Worm (Caenorhabditis elegans) whole organism, L1 larva: ENCODE results near the gene Y62E10A.13.

ENCODE experiments used
- C34B4.2 ChIP-seq: sonication (generic microtip); optimal IDR thresholded peaks from 2 replicates; lab custom pipeline; 2017; ENCODE audit warnings: mild to moderate bottlenecking, missing genetic modification characterization, missing compliant biosample characterization
- F16B12.6 ChIP-seq: fragments of 150-350 bp; optimal IDR thresholded peaks from 2 replicates; lab custom pipeline; 2014; ENCODE audit warnings: missing biosample characterization, missing genetic modification characterization
- aha-1 ChIP-seq: fragments of 150-350 bp; optimal IDR thresholded peaks from 2 replicates; lab custom pipeline; 2014; ENCODE audit warnings: missing biosample characterization, missing genetic modification characterization
- aly-2 ChIP-seq: fragments of 150-350 bp; optimal IDR thresholded peaks from 2 replicates; lab custom pipeline; 2014; ENCODE audit warnings: missing biosample characterization, missing genetic modification characterization
- ceh-63 ChIP-seq: fragments of 200-800 bp; sonication (Bioruptor generic); optimal IDR thresholded peaks from 2 replicates; lab custom pipeline; 2018; ENCODE audit warnings: mild to moderate bottlenecking, missing genetic modification characterization, missing compliant biosample characterization
- ceh-82 ChIP-seq, 3 experiments: fragments of 150-350 bp in 1 of 3; sonication (generic microtip) in 2 of 3; optimal IDR thresholded peaks; 2 replicates each; lab custom pipeline; 2014 to 2017; ENCODE audit warnings: missing biosample characterization in 3 of 3, missing genetic modification characterization in 3 of 3
- dsc-1 ChIP-seq: sonication (generic microtip); optimal IDR thresholded peaks from 2 replicates; lab custom pipeline; 2016; ENCODE audit warnings: mild to moderate bottlenecking, missing genetic modification characterization, missing compliant biosample characterization
- efl-1 ChIP-seq, 4 experiments: fragments of 150-350 bp; optimal IDR thresholded peaks in 3 of 4; peaks in 1 of 4; 1 replicate in 1 of 4; 2 replicates in 3 of 4; lab custom pipeline; 2014; ENCODE audit warnings: missing biosample characterization in 2 of 4, missing genetic modification characterization in 2 of 4, missing genetic modification reagents in 2 of 4
- egl-27 ChIP-seq, 2 experiments: fragments of 150-350 bp in 1 of 2; sonication (generic microtip); optimal IDR thresholded peaks; 3 replicates each; lab custom pipeline; 2017 to 2018; ENCODE audit warnings: missing biosample characterization in 2 of 2, missing genetic modification characterization in 2 of 2, missing genetic modification reagents in 2 of 2
- elt-2 ChIP-seq: sonication (generic microtip); optimal IDR thresholded peaks from 2 replicates; lab custom pipeline; 2016; ENCODE audit warnings: missing genetic modification characterization, mild to moderate bottlenecking, inconsistent platforms, missing compliant biosample characterization, missing genetic modification reagents
- ets-5 ChIP-seq: fragments of 200-800 bp; sonication (Bioruptor generic); IDR thresholded peaks from 2 replicates; pipeline ENCODE4 v1.3.6; 2022; ENCODE audit warnings: missing genetic modification characterization, missing compliant biosample characterization
- fkh-10 ChIP-seq: sonication (generic microtip); optimal IDR thresholded peaks from 2 replicates; lab custom pipeline; 2017; ENCODE audit warnings: missing biosample characterization, missing genetic modification reagents, missing genetic modification characterization
- fos-1 ChIP-seq: fragments of 150-350 bp; optimal IDR thresholded peaks from 2 replicates; lab custom pipeline; 2014; ENCODE audit warnings: missing biosample characterization, missing genetic modification characterization
- irx-1 ChIP-seq: sonication (generic microtip); optimal IDR thresholded peaks from 2 replicates; lab custom pipeline; 2016; ENCODE audit warnings: missing genetic modification characterization, missing compliant biosample characterization
- lin-14 ChIP-seq: fragments of 200-800 bp; sonication (Bioruptor generic); optimal IDR thresholded peaks from 2 replicates; lab custom pipeline; 2018; ENCODE audit warnings: mild to moderate bottlenecking, missing genetic modification characterization, moderate library complexity, missing compliant biosample characterization
- lin-15B ChIP-seq: fragments of 150-350 bp; sonication (generic microtip); optimal IDR thresholded peaks from 3 replicates; lab custom pipeline; 2014; ENCODE audit warnings: missing biosample characterization, missing genetic modification characterization
- lir-3 ChIP-seq: sonication (generic microtip); optimal IDR thresholded peaks from 2 replicates; lab custom pipeline; 2016; ENCODE audit warnings: mild to moderate bottlenecking, missing genetic modification characterization, moderate library complexity, missing compliant biosample characterization; ENCODE audit not compliant: poor library complexity
- mab-9 ChIP-seq: fragments of 200-800 bp; sonication (Bioruptor generic); IDR thresholded peaks from 2 replicates; pipeline ENCODE4 v1.3.6; 2022; ENCODE audit warnings: missing genetic modification reagents, missing genetic modification characterization, missing compliant biosample characterization
- mdl-1 ChIP-seq, 2 experiments: fragments of 150-350 bp; optimal IDR thresholded peaks; 2 replicates each; lab custom pipeline; 2014 to 2017; ENCODE audit warnings: missing biosample characterization in 2 of 2, missing genetic modification characterization in 2 of 2, inconsistent platforms in 1 of 2
- mef-2 ChIP-seq: fragments of 150-350 bp; optimal IDR thresholded peaks from 2 replicates; lab custom pipeline; 2014; ENCODE audit warnings: missing biosample characterization, missing genetic modification characterization
- nhr-11 ChIP-seq: fragments of 150-350 bp; optimal IDR thresholded peaks from 2 replicates; lab custom pipeline; 2014; ENCODE audit warnings: missing biosample characterization, missing genetic modification characterization
- nhr-19 ChIP-seq: fragments of 200-800 bp; sonication (Bioruptor generic); conservative IDR thresholded peaks from 2 replicates; pipeline ENCODE4 v1.3.6; 2022; ENCODE audit warnings: missing genetic modification characterization, missing compliant biosample characterization
- nhr-20 ChIP-seq: sonication (generic microtip); optimal IDR thresholded peaks from 2 replicates; lab custom pipeline; 2016; ENCODE audit warnings: mild to moderate bottlenecking, missing genetic modification characterization, missing compliant biosample characterization
- nhr-71 ChIP-seq: sonication (generic microtip); optimal IDR thresholded peaks from 2 replicates; lab custom pipeline; 2016; ENCODE audit warnings: mild to moderate bottlenecking, missing genetic modification characterization, moderate library complexity, missing compliant biosample characterization
- nhr-76 ChIP-seq: sonication (generic microtip); optimal IDR thresholded peaks from 2 replicates; lab custom pipeline; 2017; ENCODE audit warnings: missing biosample characterization, missing genetic modification characterization
- nhr-77 ChIP-seq: fragments of 150-350 bp; optimal IDR thresholded peaks from 2 replicates; lab custom pipeline; 2014; ENCODE audit warnings: missing biosample characterization, missing genetic modification characterization
- nhr-84 ChIP-seq: sonication (generic microtip); optimal IDR thresholded peaks from 2 replicates; lab custom pipeline; 2017; ENCODE audit warnings: missing biosample characterization, missing genetic modification characterization
- nhr-90 ChIP-seq: sonication (generic microtip); optimal IDR thresholded peaks from 2 replicates; lab custom pipeline; 2016; ENCODE audit warnings: mild to moderate bottlenecking, missing genetic modification characterization, missing compliant biosample characterization; ENCODE audit not compliant: poor library complexity
- pag-3 ChIP-seq: sonication (generic microtip); optimal IDR thresholded peaks from 2 replicates; lab custom pipeline; 2017; ENCODE audit warnings: missing genetic modification characterization, mild to moderate bottlenecking, missing compliant biosample characterization, antibody characterized with exemption, borderline replicate concordance; ENCODE audit not compliant: insufficient read depth
- pqm-1 ChIP-seq: sonication (generic microtip); optimal IDR thresholded peaks from 3 replicates; lab custom pipeline; 2017; ENCODE audit warnings: missing biosample characterization, missing genetic modification characterization
- skn-1 ChIP-seq: fragments of 150-350 bp; optimal IDR thresholded peaks from 2 replicates; lab custom pipeline; 2014; ENCODE audit warnings: missing biosample characterization, missing genetic modification characterization
- snpc-4 ChIP-seq: fragments of 150-350 bp; optimal IDR thresholded peaks from 2 replicates; lab custom pipeline; 2014; ENCODE audit warnings: missing biosample characterization, missing genetic modification characterization
- snu-23 ChIP-seq: sonication (generic microtip); optimal IDR thresholded peaks from 2 replicates; lab custom pipeline; 2016; ENCODE audit warnings: missing genetic modification characterization, missing compliant biosample characterization
- sptf-1 ChIP-seq: fragments of 150-350 bp; optimal IDR thresholded peaks from 2 replicates; lab custom pipeline; 2014; ENCODE audit warnings: missing biosample characterization, missing genetic modification characterization
- sup-37 ChIP-seq: fragments of 200-800 bp; sonication (Bioruptor generic); optimal IDR thresholded peaks from 2 replicates; lab custom pipeline; 2018; ENCODE audit warnings: mild to moderate bottlenecking, missing genetic modification characterization, missing compliant biosample characterization
- unc-130 ChIP-seq: fragments of 150-350 bp; optimal IDR thresholded peaks from 2 replicates; lab custom pipeline; 2017; ENCODE audit warnings: missing biosample characterization, missing genetic modification characterization, inconsistent platforms
- unc-98 ChIP-seq: fragments of 200-800 bp; sonication (Bioruptor generic); IDR thresholded peaks from 2 replicates; pipeline ENCODE4 v1.3.6; 2022; ENCODE audit warnings: missing genetic modification characterization, missing compliant biosample characterization
- vab-15 ChIP-seq: sonication (generic microtip); optimal IDR thresholded peaks from 2 replicates; lab custom pipeline; 2017; ENCODE audit warnings: missing genotype, mild to moderate bottlenecking, missing genetic modification characterization, missing compliant biosample characterization
- xbp-1 ChIP-seq: sonication (generic microtip); optimal IDR thresholded peaks from 2 replicates; lab custom pipeline; 2016; ENCODE audit warnings: missing genetic modification characterization, missing compliant biosample characterization
- zag-1 ChIP-seq: fragments of 150-350 bp; optimal IDR thresholded peaks from 2 replicates; lab custom pipeline; 2014; ENCODE audit warnings: missing biosample characterization, missing genetic modification characterization
- zip-4 ChIP-seq: fragments of 200-800 bp; sonication (Bioruptor generic); optimal IDR thresholded peaks from 2 replicates; lab custom pipeline; 2018; ENCODE audit warnings: mild to moderate bottlenecking, missing genetic modification characterization, moderate library complexity, missing compliant biosample characterization
- ztf-11 ChIP-seq, 2 experiments: sonication (generic microtip); optimal IDR thresholded peaks; 2 replicates each; lab custom pipeline; 2016 to 2017; ENCODE audit warnings: missing genetic modification characterization in 2 of 2, missing biosample characterization in 1 of 2, missing compliant biosample characterization in 1 of 2

Y62E10A.13 gene

DNA sequence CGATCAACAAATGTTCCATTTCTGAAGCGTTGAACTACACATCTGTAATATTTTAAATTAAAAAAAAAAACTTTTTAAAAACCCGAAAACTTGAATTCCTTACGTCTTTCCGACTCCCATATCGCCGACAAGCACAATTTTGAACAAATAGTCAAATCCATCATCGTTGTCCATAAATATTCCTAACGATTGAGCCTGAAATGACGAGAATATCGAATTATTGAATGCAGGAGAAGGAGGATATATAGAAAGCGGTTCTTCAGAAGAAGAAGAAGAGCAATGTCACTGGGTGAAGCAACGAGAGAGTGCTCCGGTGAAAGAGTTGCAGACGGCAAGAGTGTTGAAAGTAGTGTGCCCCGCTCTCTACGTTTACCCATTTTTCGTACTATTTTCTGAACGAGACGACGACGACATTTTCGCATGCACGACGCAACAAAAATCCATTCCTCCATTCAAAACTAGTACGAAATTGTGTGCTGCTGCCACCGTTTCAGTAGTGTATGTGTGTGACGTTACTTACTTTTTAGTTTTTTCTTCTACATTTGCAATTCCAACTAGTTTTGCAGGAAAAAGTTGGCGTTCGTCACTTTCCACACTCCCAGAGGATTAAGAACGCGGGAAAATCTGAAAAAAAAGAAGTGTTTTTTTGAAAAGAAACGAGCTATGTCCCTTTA is 15.0 kb downstream of the Y62E10A.13 start, which contains the start of gene rab-19 (continued):
- TF ChIP-seq snu-23 (GFP tag; lab: Kevin White, UChicago) (peak; percentile 42), nhr-19 (no peak), dsc-1 (tag; lab: Kevin White, UChicago) (no peak), fkh-10 (GFP tag; lab: Kevin White, UChicago) (no peak), lir-3 (no peak)

DNA sequence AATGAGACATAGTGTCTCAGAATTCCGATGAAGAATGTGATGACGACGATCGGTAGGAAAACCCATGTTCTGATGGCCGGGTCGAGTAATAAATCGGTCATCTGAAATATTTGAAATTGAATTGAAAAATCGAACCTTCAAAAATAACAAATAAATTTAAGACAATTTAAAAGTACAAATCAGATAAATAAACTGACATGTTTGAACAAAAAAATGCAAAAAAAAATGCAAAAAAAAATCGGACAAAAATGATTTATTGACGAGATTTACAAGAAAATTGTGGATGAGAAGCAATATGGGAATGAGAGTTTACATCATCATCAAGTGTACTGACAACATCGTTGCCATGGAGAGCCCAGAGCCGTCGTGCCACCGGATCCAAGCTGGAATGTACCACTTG is 17.0 kb downstream of the Y62E10A.13 start, which contains the start of gene emc-3:
Gene emc-3, minus strand, starts transcription at position 101 of the 400 bp plus-strand sequence.
- no peak for TF ChIP-seq nhr-11 (tag; lab: Kevin White, UChicago)
- TF ChIP-seq egl-27 (tag; optimal IDR thresholded peaks at IDR 0.05; lab: Kevin White, UChicago), result no peak
- no peak for TF ChIP-seq unc-98 (GFP tag; lab: Robert Waterston, UW)
- TF ChIP-seq sptf-1, result no peak
- no peak for TF ChIP-seq nhr-71 (tag; lab: Kevin White, UChicago)
- TF ChIP-seq nhr-77 (tag; lab: Kevin White, UChicago), result no peak
- no peak for TF ChIP-seq pqm-1 (tag; lab: Kevin White, UChicago)
- no peak for TF ChIP-seq elt-2
- TF ChIP-seq lin-15B (tag; lab: Kevin White, UChicago), result no peak

DNA sequence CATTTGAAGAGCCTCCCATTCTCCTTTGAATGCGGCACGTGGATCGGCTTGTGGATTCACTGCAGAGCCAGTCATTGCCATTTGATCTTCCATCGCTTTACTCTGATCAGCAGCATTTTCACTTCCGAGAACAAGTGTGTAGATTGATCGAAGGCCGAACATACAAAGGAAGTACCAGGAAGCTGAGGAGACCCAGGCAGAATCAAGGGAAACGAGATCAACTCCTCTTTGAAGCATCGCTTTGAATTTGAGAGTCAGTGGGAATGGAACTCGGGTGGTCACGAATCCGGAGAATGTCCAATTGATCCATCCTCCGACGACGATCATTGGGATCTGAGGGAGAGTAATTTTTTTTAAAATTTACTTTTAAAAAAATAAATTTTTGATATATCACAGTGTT is 18.3 kb downstream of the Y62E10A.13 start:
- no peak for TF ChIP-seq ceh-63
- no peak for TF ChIP-seq efl-1 (optimal IDR thresholded peaks at IDR 0.05; lab: Kevin White, UChicago)
- peak in 1 of 2 experiments; percentile 58 for TF ChIP-seq efl-1 (GFP tag; optimal IDR thresholded peaks at IDR 0.05 in 1 of 2; lab: Kevin White, UChicago)

DNA sequence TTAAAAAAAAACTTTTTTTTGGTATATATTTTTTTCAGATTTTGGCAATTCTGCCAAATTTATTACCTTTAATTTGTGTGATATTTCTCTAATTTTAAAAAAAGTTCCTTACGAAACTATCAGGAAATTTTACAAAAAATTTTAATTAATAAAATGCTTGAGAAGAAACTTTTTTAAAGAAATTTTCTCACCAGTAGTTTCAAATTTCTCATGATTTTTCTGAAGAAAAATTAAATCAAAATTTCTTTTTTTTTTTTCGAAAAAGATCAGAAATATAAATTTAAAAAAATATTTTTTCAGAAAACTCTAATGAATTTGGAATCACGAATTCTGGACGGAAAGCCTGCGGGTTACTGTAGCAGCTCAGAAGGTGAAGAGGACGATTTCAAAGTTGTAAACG is 21.1 kb downstream of the Y62E10A.13 start, which contains the start of gene mau-8:
Gene mau-8, plus strand, starts transcription at position 301 of the 400 bp plus-strand sequence.
- no peak for TF ChIP-seq xbp-1 (tag; lab: Kevin White, UChicago)
- no peak for TF ChIP-seq lir-3
- TF ChIP-seq mef-2 (tag; lab: Kevin White, UChicago), result no peak
- TF ChIP-seq zag-1 (tag; lab: Kevin White, UChicago), result no peak
- no peak for TF ChIP-seq snpc-4 (tag; lab: Kevin White, UChicago)
- TF ChIP-seq aha-1 (tag; lab: Kevin White, UChicago), result no peak
- TF ChIP-seq lin-14 (GFP tag; lab: Kevin White, UChicago), result no peak
- TF ChIP-seq aly-2 (tag; lab: Kevin White, UChicago), result no peak

DNA sequence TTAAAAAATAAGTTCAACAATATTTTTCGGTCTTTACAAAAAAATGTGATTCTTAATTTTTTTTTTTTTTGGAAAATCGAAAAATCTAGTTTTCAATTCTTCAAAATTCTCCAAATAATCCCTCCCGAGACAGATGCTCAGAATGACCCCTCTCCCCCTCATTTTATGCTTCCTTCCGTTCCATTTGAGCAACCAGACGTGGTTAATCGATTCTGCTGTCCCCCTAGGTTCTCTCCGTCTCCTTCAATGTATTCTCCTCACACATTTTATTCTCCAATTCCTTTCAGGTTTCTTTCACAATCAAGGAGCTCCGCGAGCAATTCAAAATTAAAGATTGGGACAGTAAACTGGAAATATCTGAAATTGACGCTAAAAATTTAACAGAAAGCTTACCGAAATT is 23.9 kb downstream of the Y62E10A.13 start:
- TF ChIP-seq irx-1 (tag; lab: Kevin White, UChicago), result no peak
- TF ChIP-seq nhr-90 (tag; lab: Kevin White, UChicago), result no peak
- no peak for TF ChIP-seq nhr-76
- TF ChIP-seq aly-2 (tag; lab: Kevin White, UChicago), result no peak
- TF ChIP-seq fos-1, result no peak
- TF ChIP-seq ets-5 (GFP tag; lab: Robert Waterston, UW), result no peak
- TF ChIP-seq mab-9 (GFP tag; lab: Robert Waterston, UW), result no peak
- no peak for TF ChIP-seq skn-1 (tag; lab: Kevin White, UChicago)
- no peak for TF ChIP-seq sup-37 (GFP tag; lab: Kevin White, UChicago)

DNA sequence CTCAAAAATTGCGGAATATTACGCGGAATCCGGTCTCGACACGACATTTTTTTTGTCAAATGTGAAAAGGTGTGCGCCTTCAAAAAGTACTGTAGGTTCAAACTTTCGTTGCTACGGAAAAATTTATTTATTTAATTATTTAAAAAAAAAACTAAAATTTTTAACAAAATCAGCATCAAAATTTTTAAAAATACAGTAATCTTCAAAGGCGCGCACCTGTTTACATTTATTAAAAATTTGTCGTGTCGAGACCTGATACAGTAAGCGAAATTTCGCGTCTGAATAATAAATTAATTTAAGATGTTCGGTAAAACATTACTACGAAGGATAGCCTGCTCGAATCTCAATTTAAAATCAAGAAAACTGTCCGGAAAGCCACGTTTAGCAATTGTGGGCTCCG is 27.2 kb downstream of the Y62E10A.13 start, which contains the start of gene Y62E10A.6:
Gene Y62E10A.6, plus strand, starts transcription at position 301 of the 400 bp plus-strand sequence.
- TF ChIP-seq lir-3 (no peak), pqm-1 (tag; lab: Kevin White, UChicago) (no peak), nhr-20 (tag; lab: Kevin White, UChicago) (no peak), nhr-84 (tag; lab: Kevin White, UChicago) (no peak), elt-2 (no peak), lin-14 (GFP tag; lab: Kevin White, UChicago) (no peak), aha-1 (tag; lab: Kevin White, UChicago) (no peak), ceh-82 (tag; optimal IDR thresholded peaks at IDR 0.05; lab: Kevin White, UChicago) (no peak), unc-130 (no peak), pag-3 (tag; lab: Kevin White, UChicago) (no peak), C34B4.2 (tag; lab: Kevin White, UChicago) (no peak), ztf-11 (tag; optimal IDR thresholded peaks at IDR 0.05; lab: Kevin White, UChicago) (no peak), vab-15 (no peak), mdl-1 (tag; optimal IDR thresholded peaks at IDR 0.05; lab: Kevin White, UChicago) (no peak), F16B12.6 (tag; lab: Kevin White, UChicago) (no peak), nhr-71 (tag; lab: Kevin White, UChicago) (no peak), zip-4 (GFP tag; lab: Kevin White, UChicago) (no peak)
- TF ChIP-seq, all 84 proteins: peak for 0
